Fruit fly (Drosophila melanogaster) whole organism, pupa: ENCODE measurements around the gene Fmr1.

Source experiments
- CG10348 ChIP-seq: fragments of 200-800 bp; sonication (Bioruptor generic); IDR thresholded peaks from 2 replicates; pipeline ENCODE4 v1.3.6; 2022; ENCODE audit warnings: missing biosample characterization, missing genetic modification characterization
- CG12605 ChIP-seq: fragments of 200-800 bp; sonication (Bioruptor generic); IDR thresholded peaks from 2 replicates; pipeline ENCODE4 v1.3.6; 2022; ENCODE audit warnings: missing biosample characterization, missing genetic modification characterization
- CG13204 ChIP-seq: fragments of 200-800 bp; sonication (Bioruptor generic); optimal IDR thresholded peaks from 2 replicates; lab custom pipeline; 2018; ENCODE audit warnings: missing biosample characterization, mild to moderate bottlenecking, missing genetic modification characterization, moderate library complexity
- CG14655 ChIP-seq: fragments of 200-800 bp; sonication (Bioruptor generic); optimal IDR thresholded peaks from 3 replicates; lab custom pipeline; 2017; ENCODE audit warnings: mild to moderate bottlenecking, missing biosample characterization, missing genetic modification reagents, missing genetic modification characterization
- CG15710 ChIP-seq: fragments of 200-800 bp; sonication (Bioruptor generic); optimal IDR thresholded peaks from 2 replicates; lab custom pipeline; 2018; ENCODE audit warnings: missing biosample characterization, mild to moderate bottlenecking, missing genetic modification characterization, moderate library complexity
- CG17806 ChIP-seq: fragments of 200-800 bp; sonication (Bioruptor generic); optimal IDR thresholded peaks from 2 replicates; lab custom pipeline; 2018; ENCODE audit warnings: missing biosample characterization, mild to moderate bottlenecking, missing genetic modification characterization, moderate library complexity
- CG32121 ChIP-seq: fragments of 200-800 bp; sonication (Bioruptor generic); IDR thresholded peaks from 2 replicates; pipeline ENCODE4 v1.3.6; 2022; ENCODE audit warnings: missing biosample characterization, missing genetic modification characterization
- CG34367 ChIP-seq: fragments of 200-800 bp; sonication (Bioruptor generic); optimal IDR thresholded peaks from 2 replicates; lab custom pipeline; 2018; ENCODE audit warnings: missing biosample characterization, mild to moderate bottlenecking, missing genetic modification characterization
- CG4496 ChIP-seq: fragments of 200-800 bp; sonication (Bioruptor generic); IDR thresholded peaks from 3 replicates; pipeline ENCODE4 v1.3.6; 2022; ENCODE audit warnings: missing biosample characterization, missing genetic modification characterization
- CG8159 ChIP-seq: fragments of 200-800 bp; sonication (Bioruptor generic); optimal IDR thresholded peaks from 3 replicates; lab custom pipeline; 2018; ENCODE audit warnings: missing biosample characterization, mild to moderate bottlenecking, missing genetic modification characterization, moderate library complexity
- CG8301 ChIP-seq: fragments of 200-800 bp; sonication (Bioruptor generic); optimal IDR thresholded peaks from 2 replicates; lab custom pipeline; 2018; ENCODE audit warnings: missing biosample characterization, mild to moderate bottlenecking, missing genetic modification characterization
- CG9948 ChIP-seq: fragments of 200-800 bp; sonication (Bioruptor generic); optimal IDR thresholded peaks from 2 replicates; lab custom pipeline; 2018; ENCODE audit warnings: missing biosample characterization, mild to moderate bottlenecking, missing genetic modification characterization, moderate library complexity
- D1 ChIP-seq: fragments of 200-800 bp; sonication (Bioruptor generic); optimal IDR thresholded peaks from 2 replicates; lab custom pipeline; 2018; ENCODE audit warnings: missing biosample characterization, mild to moderate bottlenecking, missing genetic modification characterization, moderate library complexity
- EcR ChIP-seq: fragments of 200-800 bp; sonication (Bioruptor generic); optimal IDR thresholded peaks from 3 replicates; lab custom pipeline; 2019; ENCODE audit warnings: missing biosample characterization, missing genetic modification characterization, mild to moderate bottlenecking, moderate library complexity, missing genetic modification reagents
- Ets98B ChIP-seq: fragments of 200-800 bp; sonication (Bioruptor generic); IDR thresholded peaks from 2 replicates; pipeline ENCODE4 v1.3.6; 2022; ENCODE audit warnings: missing biosample characterization, missing genetic modification characterization
- Pif1A ChIP-seq: fragments of 200-800 bp; sonication (Bioruptor generic); optimal IDR thresholded peaks from 3 replicates; lab custom pipeline; 2016; ENCODE audit warnings: missing biosample characterization, missing genetic modification characterization
- Pif1B ChIP-seq: fragments of 200-800 bp; sonication (Bioruptor generic); optimal IDR thresholded peaks from 3 replicates; lab custom pipeline; 2016; ENCODE audit warnings: missing biosample characterization, missing genetic modification characterization
- Snoo ChIP-seq: fragments of 200-800 bp; sonication (Bioruptor generic); optimal IDR thresholded peaks from 3 replicates; lab custom pipeline; 2017; ENCODE audit warnings: missing biosample characterization, mild to moderate bottlenecking, missing genetic modification characterization, inconsistent platforms
- fd96Ca ChIP-seq: fragments of 200-800 bp; sonication (Bioruptor generic); IDR thresholded peaks from 3 replicates; pipeline ENCODE4 v1.3.6; 2022; ENCODE audit warnings: missing biosample characterization, missing genetic modification characterization
- gl ChIP-seq: fragments of 200-800 bp; sonication (Bioruptor generic); optimal IDR thresholded peaks from 2 replicates; lab custom pipeline; 2018; ENCODE audit warnings: missing biosample characterization, mild to moderate bottlenecking, missing genetic modification characterization
- rn ChIP-seq: fragments of 200-800 bp; sonication (Bioruptor generic); IDR thresholded peaks from 2 replicates; pipeline ENCODE4 v1.3.6; 2022; ENCODE audit warnings: missing biosample characterization, missing genetic modification characterization

Gene Fmr1

dm6 chr3R:10138900-10139299, 29.0 kb upstream of the Fmr1 start:
- TF ChIP-seq EcR (GFP tag; lab: Kevin White, UChicago) (no peak), CG12605 (GFP tag; lab: Robert Waterston, UW) (no peak), CG32121 (GFP tag; lab: Robert Waterston, UW) (no peak), fd96Ca (GFP tag; lab: Robert Waterston, UW) (no peak)
- TF ChIP-seq, all 21 proteins: peak for 0

dm6 chr3R:10137801-10138200, 27.9 kb upstream of the Fmr1 start:
- TF ChIP-seq CG32121 (GFP tag; lab: Robert Waterston, UW) (no peak), CG14655 (no peak), Pif1A (GFP tag; lab: Kevin White, UChicago) (no peak), Ets98B (GFP tag; lab: Robert Waterston, UW) (no peak), CG15710 (tag; lab: Kevin White, UChicago) (no peak), CG13204 (GFP tag; lab: Kevin White, UChicago) (no peak), EcR (GFP tag; lab: Kevin White, UChicago) (no peak), Pif1B (GFP tag; lab: Kevin White, UChicago) (no peak), D1 (tag; lab: Kevin White, UChicago) (no peak), fd96Ca (GFP tag; lab: Robert Waterston, UW) (no peak), CG17806 (tag; lab: Kevin White, UChicago) (no peak), CG12605 (GFP tag; lab: Robert Waterston, UW) (no peak), CG10348 (GFP tag; lab: Robert Waterston, UW) (no peak), CG34367 (tag; lab: Kevin White, UChicago) (no peak), CG9948 (tag; lab: Kevin White, UChicago) (no peak), CG8159 (no peak), Snoo (tag; lab: Kevin White, UChicago) (no peak), gl (tag; lab: Kevin White, UChicago) (no peak), CG4496 (no peak), rn (GFP tag; lab: Robert Waterston, UW) (no peak)

DNA sequence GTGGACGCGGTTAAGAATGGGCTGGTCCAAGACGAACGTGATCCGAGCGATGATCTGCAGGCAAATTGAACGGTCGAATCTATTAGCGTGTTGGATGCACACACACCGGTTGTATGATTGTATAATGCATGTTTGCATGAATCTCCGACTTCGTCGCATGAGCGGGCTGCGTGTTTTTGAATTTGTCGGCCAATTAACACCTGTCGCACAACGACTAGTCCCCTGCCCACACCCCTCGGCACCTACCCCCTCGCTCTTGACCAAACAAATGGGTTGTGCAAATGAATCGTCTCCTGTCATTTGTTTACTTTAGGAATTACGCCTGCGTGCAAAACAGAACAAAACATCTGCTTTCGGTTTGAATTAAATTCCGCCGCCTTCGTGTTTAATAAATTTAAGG, 25.1 kb upstream of the Fmr1 start:
- TF ChIP-seq CG17806 (tag; lab: Kevin White, UChicago) = no peak
- no peak for TF ChIP-seq CG15710 (tag; lab: Kevin White, UChicago)
- 0 out of 3 replicates have a peak, but pooled peaks have one; percentile 13 for TF ChIP-seq CG4496

dm6 chr3R:10134341-10134668, 24.4 kb upstream of the Fmr1 start:
- no peak for TF ChIP-seq CG34367 (tag; lab: Kevin White, UChicago)
- no peak for TF ChIP-seq CG13204 (GFP tag; lab: Kevin White, UChicago)
- no peak for TF ChIP-seq CG12605 (GFP tag; lab: Robert Waterston, UW)
- TF ChIP-seq fd96Ca (GFP tag; lab: Robert Waterston, UW) = no peak
- TF ChIP-seq CG14655 = no peak
- peak; percentile 49 for TF ChIP-seq CG9948 (tag; lab: Kevin White, UChicago)
- no peak for TF ChIP-seq gl (tag; lab: Kevin White, UChicago)
- TF ChIP-seq Snoo (tag; lab: Kevin White, UChicago) = peak; percentile 43
- no peak for TF ChIP-seq Pif1A (GFP tag; lab: Kevin White, UChicago)
- no peak for TF ChIP-seq D1 (tag; lab: Kevin White, UChicago)
- no peak for TF ChIP-seq EcR (GFP tag; lab: Kevin White, UChicago)
- TF ChIP-seq Ets98B (GFP tag; lab: Robert Waterston, UW) = peak; percentile 24; the same call in 1 of the 2 replicates
- no peak for TF ChIP-seq CG32121 (GFP tag; lab: Robert Waterston, UW)
- TF ChIP-seq Pif1B (GFP tag; lab: Kevin White, UChicago) = no peak
- no peak for TF ChIP-seq rn (GFP tag; lab: Robert Waterston, UW)
- TF ChIP-seq CG17806 (tag; lab: Kevin White, UChicago) = no peak
- TF ChIP-seq CG8159 = peak; percentile 10
- no peak for TF ChIP-seq CG4496
- TF ChIP-seq CG15710 (tag; lab: Kevin White, UChicago) = no peak
- TF ChIP-seq CG10348 (GFP tag; lab: Robert Waterston, UW) = no peak
- TF ChIP-seq CG8301 = no peak

dm6 chr3R:10133419-10134340, 23.8 kb upstream of the Fmr1 start:
- TF ChIP-seq rn (GFP tag; lab: Robert Waterston, UW) (no peak), CG32121 (GFP tag; lab: Robert Waterston, UW) (no peak), CG9948 (tag; lab: Kevin White, UChicago) (no peak), Pif1B (GFP tag; lab: Kevin White, UChicago) (no peak), CG13204 (GFP tag; lab: Kevin White, UChicago) (no peak), fd96Ca (GFP tag; lab: Robert Waterston, UW) (no peak), CG10348 (GFP tag; lab: Robert Waterston, UW) (no peak), CG12605 (GFP tag; lab: Robert Waterston, UW) (no peak), CG4496 (peak; percentile 15; the same call in 1 of the 3 replicates), Ets98B (GFP tag; lab: Robert Waterston, UW) (no peak), EcR (GFP tag; lab: Kevin White, UChicago) (peak; percentile 12), gl (tag; lab: Kevin White, UChicago) (no peak), Snoo (tag; lab: Kevin White, UChicago) (no peak), Pif1A (GFP tag; lab: Kevin White, UChicago) (no peak), CG15710 (tag; lab: Kevin White, UChicago) (no peak)
